Fruit fly (Drosophila melanogaster): ENCODE results near the gene IFT57.

DNA sequence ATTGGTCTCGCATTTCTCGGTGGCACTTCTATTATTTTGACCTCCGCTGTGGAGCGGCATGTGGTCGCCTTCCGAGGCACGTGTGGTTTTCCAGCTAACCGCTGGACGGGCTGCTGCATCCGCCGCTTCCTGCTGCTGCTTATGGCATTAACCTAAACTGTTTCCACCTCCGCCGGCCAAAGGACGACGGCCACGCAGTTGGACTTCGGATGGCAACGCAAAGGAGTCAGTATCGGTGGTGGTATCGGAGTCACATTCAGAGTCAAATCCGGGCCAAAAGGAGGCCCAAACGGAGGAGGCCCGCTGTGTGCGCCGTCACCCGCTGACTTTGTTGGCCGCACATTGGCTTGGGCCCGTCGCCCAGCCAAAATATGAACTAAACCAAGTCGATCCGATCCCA lies 19.2 kb downstream of the IFT57 start:
- TF ChIP-seq rn (GFP tag; IDR thresholded peaks at IDR 0.05): no peak
- no peak for TF ChIP-seq CG9948 (tag; optimal IDR thresholded peaks at IDR 0.05)
- TF ChIP-seq CG17806 (tag; optimal IDR thresholded peaks at IDR 0.05): no peak
- TF ChIP-seq EcR (GFP tag; optimal IDR thresholded peaks at IDR 0.05): no peak
- TF ChIP-seq Ets98B (GFP tag; IDR thresholded peaks at IDR 0.05): no peak
- TF ChIP-seq Pif1B (GFP tag; optimal IDR thresholded peaks at IDR 0.05): no peak
- no peak for TF ChIP-seq CG8159 (tag; optimal IDR thresholded peaks at IDR 0.05)
- no peak for TF ChIP-seq Snoo (tag; optimal IDR thresholded peaks at IDR 0.05)
- no peak for TF ChIP-seq CG34367 (tag; optimal IDR thresholded peaks at IDR 0.05)
- no peak for TF ChIP-seq gl (tag; optimal IDR thresholded peaks at IDR 0.05)
- TF ChIP-seq Pif1A (GFP tag; optimal IDR thresholded peaks at IDR 0.05): no peak
- no peak for TF ChIP-seq CG8301 (tag; optimal IDR thresholded peaks at IDR 0.05)
- no peak for TF ChIP-seq CG12605 (GFP tag; IDR thresholded peaks at IDR 0.05)
